Worm (Caenorhabditis elegans) whole organism, late embryonic: ENCODE measurements around the gene spon-1.

Experiments used
- C08G9.2 ChIP-seq: sonication (generic microtip); optimal IDR thresholded peaks from 2 replicates; lab custom pipeline; 2016; ENCODE audit warnings: mild to moderate bottlenecking, missing genetic modification characterization, moderate library complexity, missing compliant biosample characterization
- F13H6.1 ChIP-seq: sonication (generic microtip); optimal IDR thresholded peaks from 2 replicates; lab custom pipeline; 2016; ENCODE audit warnings: missing genetic modification characterization, missing compliant biosample characterization
- T23F11.4 ChIP-seq: fragments of 200-800 bp; sonication (Bioruptor generic); optimal IDR thresholded peaks from 2 replicates; lab custom pipeline; 2018; ENCODE audit warnings: mild to moderate bottlenecking, missing genetic modification characterization, missing compliant biosample characterization
- Y22D7AL.16 ChIP-seq: sonication (generic microtip); optimal IDR thresholded peaks from 2 replicates; lab custom pipeline; 2016; ENCODE audit warnings: missing genetic modification characterization, missing compliant biosample characterization
- ceh-22 ChIP-seq: sonication (generic microtip); optimal IDR thresholded peaks from 2 replicates; lab custom pipeline; 2017; ENCODE audit warnings: missing biosample characterization, missing genetic modification characterization
- ceh-30 ChIP-seq: fragments of 150-350 bp; optimal IDR thresholded peaks from 2 replicates; lab custom pipeline; 2014; ENCODE audit warnings: missing biosample characterization, missing genetic modification characterization
- ceh-31 ChIP-seq: sonication (generic microtip); optimal IDR thresholded peaks from 2 replicates; lab custom pipeline; 2016; ENCODE audit warnings: missing genetic modification characterization, missing compliant biosample characterization
- ceh-45 ChIP-seq: fragments of 200-800 bp; sonication (Bioruptor generic); IDR thresholded peaks from 2 replicates; pipeline ENCODE4 v1.3.6; 2022; ENCODE audit warnings: missing genetic modification reagents, missing genetic modification characterization, missing compliant biosample characterization
- ceh-48 ChIP-seq: sonication (generic microtip); optimal IDR thresholded peaks from 2 replicates; lab custom pipeline; 2016; ENCODE audit warnings: missing genetic modification characterization, inconsistent platforms, missing compliant biosample characterization
- che-1 ChIP-seq: sonication (generic microtip); optimal IDR thresholded peaks from 2 replicates; lab custom pipeline; 2016; ENCODE audit warnings: mild to moderate bottlenecking, missing genetic modification characterization, missing compliant biosample characterization
- dmd-4 ChIP-seq: sonication (generic microtip); optimal IDR thresholded peaks from 2 replicates; lab custom pipeline; 2016; ENCODE audit warnings: borderline replicate concordance, missing genetic modification characterization, missing compliant biosample characterization
- elt-2 ChIP-seq: sonication (generic microtip); optimal IDR thresholded peaks from 2 replicates; lab custom pipeline; 2016; ENCODE audit warnings: missing genetic modification reagents, missing genetic modification characterization, missing compliant biosample characterization
- elt-4 ChIP-seq: sonication (generic microtip); optimal IDR thresholded peaks from 2 replicates; lab custom pipeline; 2016; ENCODE audit warnings: missing genetic modification characterization, missing compliant biosample characterization
- ets-4 ChIP-seq: sonication (generic microtip); optimal IDR thresholded peaks from 2 replicates; lab custom pipeline; 2016; ENCODE audit warnings: missing genetic modification characterization, missing compliant biosample characterization
- eyg-1 ChIP-seq: sonication (generic microtip); optimal IDR thresholded peaks from 2 replicates; lab custom pipeline; 2016; ENCODE audit warnings: missing genotype, missing genetic modification characterization, missing compliant biosample characterization
- fax-1 ChIP-seq: sonication (generic microtip); optimal IDR thresholded peaks from 2 replicates; lab custom pipeline; 2016; ENCODE audit warnings: missing genotype, missing genetic modification characterization, missing compliant biosample characterization
- gmeb-2 ChIP-seq: sonication (generic microtip); optimal IDR thresholded peaks from 2 replicates; lab custom pipeline; 2016; ENCODE audit warnings: missing genetic modification characterization, inconsistent platforms, missing compliant biosample characterization
- hlh-13 ChIP-seq: fragments of 200-800 bp; sonication (Bioruptor generic); optimal IDR thresholded peaks from 2 replicates; lab custom pipeline; 2018; ENCODE audit warnings: mild to moderate bottlenecking, missing genetic modification characterization, missing compliant biosample characterization
- hlh-8 ChIP-seq: sonication (generic microtip); optimal IDR thresholded peaks from 2 replicates; lab custom pipeline; 2016; ENCODE audit warnings: missing genotype, missing genetic modification characterization, missing compliant biosample characterization
- lim-6 ChIP-seq: sonication (generic microtip); optimal IDR thresholded peaks from 2 replicates; lab custom pipeline; 2016; ENCODE audit warnings: missing genetic modification characterization, missing compliant biosample characterization
- madf-2 ChIP-seq: sonication (generic microtip); optimal IDR thresholded peaks from 2 replicates; lab custom pipeline; 2017; ENCODE audit warnings: missing genetic modification characterization, missing compliant biosample characterization
- nfya-1 ChIP-seq: sonication (generic microtip); optimal IDR thresholded peaks from 2 replicates; lab custom pipeline; 2017; ENCODE audit warnings: missing genetic modification characterization, mild to moderate bottlenecking, missing compliant biosample characterization, antibody characterized with exemption, moderate library complexity
- nhr-11 ChIP-seq: fragments of 150-350 bp; optimal IDR thresholded peaks from 2 replicates; lab custom pipeline; 2014; ENCODE audit warnings: missing biosample characterization, missing genetic modification characterization
- nhr-232 ChIP-seq: sonication (generic microtip); optimal IDR thresholded peaks from 2 replicates; lab custom pipeline; 2016; ENCODE audit warnings: missing genetic modification characterization, missing compliant biosample characterization
- pag-3 ChIP-seq: sonication (generic microtip); optimal IDR thresholded peaks from 2 replicates; lab custom pipeline; 2016; ENCODE audit warnings: missing compliant biosample characterization, missing genetic modification characterization, borderline replicate concordance
- pat-9 ChIP-seq: fragments of 200-800 bp; sonication (Bioruptor generic); optimal IDR thresholded peaks from 2 replicates; lab custom pipeline; 2018; ENCODE audit warnings: mild to moderate bottlenecking, missing genetic modification characterization, moderate library complexity, missing compliant biosample characterization
- pax-1 ChIP-seq: fragments of 150-350 bp; optimal IDR thresholded peaks from 2 replicates; lab custom pipeline; 2014; ENCODE audit warnings: missing biosample characterization, missing genetic modification characterization
- pros-1 ChIP-seq: fragments of 150-350 bp; optimal IDR thresholded peaks from 2 replicates; lab custom pipeline; 2014; ENCODE audit warnings: missing biosample characterization, missing genetic modification reagents, missing genetic modification characterization
- sdc-2 ChIP-seq: sonication (generic microtip); optimal IDR thresholded peaks from 2 replicates; lab custom pipeline; 2016; ENCODE audit warnings: missing genotype, missing genetic modification characterization, missing compliant biosample characterization
- sox-2 ChIP-seq: fragments of 200-800 bp; sonication (Bioruptor generic); IDR thresholded peaks from 2 replicates; pipeline ENCODE4 v1.3.6; 2022; ENCODE audit warnings: missing genetic modification reagents, missing genetic modification characterization, missing compliant biosample characterization
- sox-4 ChIP-seq: sonication (generic microtip); optimal IDR thresholded peaks from 2 replicates; lab custom pipeline; 2017; ENCODE audit warnings: mild to moderate bottlenecking, missing genetic modification characterization, inconsistent platforms, missing compliant biosample characterization
- ttx-3 ChIP-seq: sonication (generic microtip); optimal IDR thresholded peaks from 2 replicates; lab custom pipeline; 2016; ENCODE audit warnings: missing genetic modification reagents, missing genetic modification characterization, missing compliant biosample characterization
- unc-3 ChIP-seq, 2 experiments: fragments of 200-800 bp in 1 of 2; sonication (Bioruptor generic) in 1 of 2; sonication (generic microtip) in 1 of 2; conservative IDR thresholded peaks in 1 of 2; optimal IDR thresholded peaks in 1 of 2; 2 replicates each; pipeline versions ENCODE4 v1.3.6 to Lab custom; 2016 to 2022; ENCODE audit warnings: missing compliant biosample characterization in 2 of 2, missing genetic modification characterization in 2 of 2, missing genetic modification reagents in 1 of 2
- unc-42 ChIP-seq: sonication (generic microtip); optimal IDR thresholded peaks from 2 replicates; lab custom pipeline; 2016; ENCODE audit warnings: missing genotype, missing genetic modification characterization, missing compliant biosample characterization
- unc-55 ChIP-seq: sonication (generic microtip); optimal IDR thresholded peaks from 2 replicates; lab custom pipeline; 2017; ENCODE audit warnings: missing biosample characterization, missing genetic modification reagents, missing genetic modification characterization
- unc-86 ChIP-seq: sonication (generic microtip); optimal IDR thresholded peaks from 2 replicates; lab custom pipeline; 2016; ENCODE audit warnings: missing genetic modification characterization, missing compliant biosample characterization
- ztf-16 ChIP-seq: sonication (generic microtip); optimal IDR thresholded peaks from 2 replicates; lab custom pipeline; 2017; ENCODE audit warnings: missing genetic modification characterization, missing compliant biosample characterization

Gene spon-1

DNA sequence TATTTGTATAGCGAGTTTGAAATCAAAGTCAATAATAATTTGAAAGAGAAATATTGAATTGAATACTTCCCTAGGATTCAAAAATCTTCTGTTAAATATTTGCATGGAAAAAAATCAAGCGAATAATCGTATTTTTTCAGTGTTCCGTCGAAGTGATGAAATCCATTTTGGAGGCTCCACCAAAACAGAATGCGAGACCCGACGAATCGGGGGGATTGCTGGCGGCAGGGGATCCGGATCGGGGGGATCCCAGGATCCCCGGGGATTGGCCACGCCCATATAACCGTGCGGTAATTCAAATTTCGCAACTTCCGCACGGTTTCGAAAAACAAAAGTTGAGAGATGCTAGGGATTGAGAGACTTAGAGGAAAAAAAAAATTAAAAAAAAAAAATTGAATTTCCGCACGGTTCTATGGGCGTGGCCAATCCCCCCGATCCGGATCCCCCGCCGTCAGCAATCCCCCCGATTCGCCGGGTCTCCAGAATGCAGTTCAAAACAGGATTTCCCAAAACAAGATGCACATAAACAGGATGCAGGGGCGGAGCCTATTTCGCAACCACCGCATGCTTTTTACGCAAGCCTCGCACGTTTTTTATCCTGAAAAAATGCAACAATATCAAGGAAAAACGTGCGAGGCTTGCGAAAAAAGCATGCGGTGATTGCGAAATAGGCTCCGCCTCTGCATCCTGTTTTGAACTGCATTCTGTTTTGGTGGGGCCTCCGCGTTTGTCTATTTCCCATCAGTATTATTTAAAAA is 6.5 kb downstream of the spon-1 start, which contains the start of gene F10E7.11 (continued):
- TF ChIP-seq nhr-11 (no peak), pat-9 (tag; lab: Kevin White, UChicago) (no peak), sox-2 (GFP tag; lab: Robert Waterston, UW) (no peak), ztf-16 (tag; lab: Kevin White, UChicago) (no peak), eyg-1 (tag; lab: Kevin White, UChicago) (no peak), unc-3 (GFP tag; conservative IDR thresholded peaks at IDR 0.05; lab: Robert Waterston, UW) (no peak), unc-3 (tag; optimal IDR thresholded peaks at IDR 0.05; lab: Kevin White, UChicago) (no peak), pros-1 (no peak)
- TF ChIP-seq, all 69 proteins: peak for 6

DNA sequence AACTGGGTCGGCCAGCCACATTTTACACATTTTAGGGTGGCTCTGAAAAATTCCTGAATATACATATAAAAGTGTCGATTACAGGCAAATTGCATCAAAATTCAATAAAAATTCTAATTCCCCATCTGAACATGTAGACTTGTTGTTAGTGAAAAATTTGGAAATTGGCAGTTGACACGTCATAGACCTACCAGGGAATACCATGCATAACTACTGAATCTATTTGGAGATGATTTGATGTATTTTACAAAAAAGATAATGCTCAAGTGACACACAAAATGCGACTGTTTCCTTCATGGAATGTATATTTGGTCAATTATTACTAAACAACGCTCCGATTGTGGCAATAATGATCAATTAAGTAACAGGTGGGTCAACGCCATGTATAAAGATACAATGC is 10.1 kb downstream of the spon-1 start, which contains the start of gene F10E7.1:
Gene F10E7.1 (plus strand): TSS at position 301 of the 400 bp plus-strand sequence.
- TF ChIP-seq ceh-48 (tag; lab: Kevin White, UChicago) = no peak
- TF ChIP-seq hlh-8 (tag; lab: Kevin White, UChicago) = no peak
- no peak for TF ChIP-seq sdc-2 (tag; lab: Kevin White, UChicago)
- no peak for TF ChIP-seq Y22D7AL.16 (tag; lab: Kevin White, UChicago)
- no peak for TF ChIP-seq pag-3
- TF ChIP-seq nhr-232 = no peak
- TF ChIP-seq lim-6 (tag; lab: Kevin White, UChicago) = no peak
- no peak for TF ChIP-seq unc-42 (tag; lab: Kevin White, UChicago)
- no peak for TF ChIP-seq unc-55 (GFP tag; lab: Kevin White, UChicago)
- TF ChIP-seq fax-1 = no peak
- TF ChIP-seq sox-4 (tag; lab: Kevin White, UChicago) = no peak
- no peak for TF ChIP-seq unc-86 (tag; lab: Kevin White, UChicago)
- no peak for TF ChIP-seq elt-4 (tag; lab: Kevin White, UChicago)
- no peak for TF ChIP-seq ets-4
- TF ChIP-seq hlh-13 = no peak
- no peak for TF ChIP-seq che-1 (tag; lab: Kevin White, UChicago)
- no peak for TF ChIP-seq elt-2 (tag; lab: Kevin White, UChicago)
- no peak for TF ChIP-seq sox-2 (GFP tag; lab: Robert Waterston, UW)

DNA sequence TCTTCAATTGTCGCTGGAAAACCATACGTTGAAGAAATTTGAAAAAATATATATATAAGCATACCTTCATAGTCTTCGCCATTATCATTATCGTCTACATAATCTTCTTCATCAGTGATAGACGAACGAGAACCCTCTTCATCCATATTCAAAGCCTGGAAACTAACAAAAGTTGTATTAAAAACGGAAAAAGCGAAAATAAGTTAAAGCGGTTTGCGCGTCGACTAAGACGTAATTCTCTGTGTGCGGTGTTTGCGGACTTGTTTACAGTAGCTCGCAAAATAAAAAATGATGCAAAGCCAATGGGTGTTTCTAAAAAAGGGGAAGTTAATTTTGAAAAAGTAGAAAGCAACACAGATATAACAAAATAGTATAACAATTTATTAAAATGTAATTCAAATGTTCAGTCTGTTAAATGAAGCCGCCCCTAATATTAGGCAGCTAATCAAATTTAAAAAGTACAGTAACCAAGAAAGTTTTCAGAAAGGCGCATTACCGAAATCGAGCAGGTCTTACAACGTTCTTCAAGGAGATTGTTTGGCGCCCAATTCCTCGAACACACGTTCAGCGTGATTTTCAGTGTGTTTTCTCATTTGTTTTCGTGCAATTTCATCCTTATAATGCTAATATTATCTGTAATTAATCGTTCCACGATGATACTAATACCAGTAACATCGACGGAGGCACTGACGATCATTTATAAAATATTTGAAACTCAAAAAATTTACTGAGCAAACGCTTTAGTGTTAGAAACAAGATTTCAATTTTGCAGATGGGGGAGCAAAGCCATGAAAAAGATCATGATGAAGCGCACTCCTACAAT is 15.7 kb downstream of the spon-1 start, which contains the start of the genes T07F8.4 and gld-3:
Gene T07F8.4 (minus strand): TSS at position 162 of the 823 bp plus-strand sequence.
Gene gld-3 (plus strand): TSS at position 773 of the 823 bp plus-strand sequence.
- TF ChIP-seq unc-86 (tag; lab: Kevin White, UChicago) (no peak), nfya-1 (tag; lab: Kevin White, UChicago) (peak; percentile 4)

DNA sequence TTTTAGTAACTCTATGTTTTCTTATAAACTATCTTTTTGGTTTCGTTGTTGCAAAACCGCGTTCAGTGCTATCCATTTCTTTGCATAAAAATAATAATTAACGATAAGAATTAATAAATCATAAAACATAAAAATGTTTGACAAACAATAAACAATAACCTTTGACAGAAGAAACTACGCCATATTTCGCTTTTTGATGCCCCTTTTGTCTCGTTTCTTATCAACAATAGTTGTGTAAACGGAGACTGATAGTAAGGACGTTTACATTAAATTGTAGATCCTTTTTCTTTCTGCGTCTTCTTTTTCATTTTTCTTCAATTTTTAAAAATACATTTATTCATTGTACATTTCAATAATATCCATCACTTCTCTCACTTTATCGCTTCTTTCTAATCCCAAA is 22.7 kb downstream of the spon-1 start:
- TF ChIP-seq elt-2 (tag; lab: Kevin White, UChicago) (peak; percentile 74), ceh-22 (tag; lab: Kevin White, UChicago) (no peak), nhr-232 (no peak), lim-6 (tag; lab: Kevin White, UChicago) (no peak), ceh-30 (tag; lab: Kevin White, UChicago) (no peak), nfya-1 (tag; lab: Kevin White, UChicago) (no peak), nhr-11 (no peak)

DNA sequence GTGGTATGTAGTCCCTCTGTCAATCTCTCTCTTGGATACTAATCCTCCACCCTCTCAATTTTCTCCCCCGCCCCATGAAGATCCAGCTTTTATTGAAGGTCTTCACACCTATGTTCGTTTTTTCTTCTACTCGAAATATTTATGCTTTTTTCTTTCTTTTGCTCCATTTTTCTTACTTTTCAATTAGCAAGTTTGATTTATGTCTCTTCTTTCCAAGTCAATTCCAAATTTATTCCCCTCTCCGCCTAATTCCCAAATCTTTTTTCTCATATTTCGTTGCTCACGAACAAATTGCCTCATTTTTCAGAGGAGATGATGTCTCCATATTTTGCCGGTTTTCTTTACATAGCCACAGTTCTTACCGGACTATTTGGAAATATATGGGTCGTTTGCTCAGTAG is 27.9 kb downstream of the spon-1 start, which contains the start of gene npr-31:
Gene npr-31 (plus strand): TSS at position 301 of the 400 bp plus-strand sequence.
- TF ChIP-seq che-1 (tag; lab: Kevin White, UChicago) = no peak
- TF ChIP-seq ceh-31 (tag; lab: Kevin White, UChicago) = no peak
- no peak for TF ChIP-seq gmeb-2
- TF ChIP-seq nhr-11 = no peak
- no peak for TF ChIP-seq F13H6.1 (tag; lab: Kevin White, UChicago)
- TF ChIP-seq madf-2 = no peak
- TF ChIP-seq pax-1 (tag; lab: Kevin White, UChicago) = no peak
- TF ChIP-seq fax-1 = no peak
- no peak for TF ChIP-seq dmd-4 (tag; lab: Kevin White, UChicago)
- TF ChIP-seq elt-4 (tag; lab: Kevin White, UChicago) = no peak
- TF ChIP-seq ceh-30 (tag; lab: Kevin White, UChicago) = no peak
- no peak for TF ChIP-seq C08G9.2 (tag; lab: Kevin White, UChicago)
- no peak for TF ChIP-seq ceh-45 (GFP tag; lab: Robert Waterston, UW)
- TF ChIP-seq ttx-3 (tag; lab: Kevin White, UChicago) = no peak
- no peak for TF ChIP-seq T23F11.4
